Fruit fly (Drosophila melanogaster) whole organism, embryonic: ENCODE measurements around the gene lectin-37Da.

ENCODE experiments used
- Atf3 ChIP-seq: fragments of 200-800 bp; sonication (Bioruptor generic); optimal IDR thresholded peaks from 3 replicates; lab custom pipeline; 2016; ENCODE audit warnings: missing biosample characterization, missing genetic modification characterization
- CG11456 ChIP-seq: fragments of 200-800 bp; sonication (Bioruptor generic); IDR thresholded peaks from 3 replicates; pipeline ENCODE4 v1.3.6; 2022; ENCODE audit warnings: missing biosample characterization, missing genetic modification characterization
- CG12071 ChIP-seq: fragments of 200-800 bp; sonication (Bioruptor generic); optimal IDR thresholded peaks from 3 replicates; lab custom pipeline; 2018; ENCODE audit warnings: missing biosample characterization, mild to moderate bottlenecking, missing genetic modification characterization
- CG15011 ChIP-seq: fragments of 200-800 bp; sonication (Bioruptor generic); optimal IDR thresholded peaks from 3 replicates; lab custom pipeline; 2018; ENCODE audit warnings: missing biosample characterization, mild to moderate bottlenecking, missing genetic modification characterization
- CG17802 ChIP-seq: fragments of 200-800 bp; sonication (Bioruptor generic); optimal IDR thresholded peaks from 2 replicates; lab custom pipeline; 2018; ENCODE audit warnings: missing biosample characterization, mild to moderate bottlenecking, missing genetic modification characterization, moderate library complexity
- CG18619 ChIP-seq: fragments of 200-800 bp; sonication (Bioruptor generic); optimal IDR thresholded peaks from 3 replicates; lab custom pipeline; 2017; ENCODE audit warnings: missing biosample characterization, mild to moderate bottlenecking, missing genetic modification characterization
- CG2120 ChIP-seq: fragments of 200-800 bp; sonication (Bioruptor generic); optimal IDR thresholded peaks from 3 replicates; lab custom pipeline; 2016; ENCODE audit warnings: missing biosample characterization, missing genetic modification characterization
- CG30431 ChIP-seq: fragments of 200-800 bp; sonication (Bioruptor generic); optimal IDR thresholded peaks from 2 replicates; lab custom pipeline; 2017; ENCODE audit warnings: missing biosample characterization, missing genetic modification characterization
- CG3065 ChIP-seq: fragments of 200-800 bp; sonication (Bioruptor generic); optimal IDR thresholded peaks from 2 replicates; lab custom pipeline; 2016; ENCODE audit warnings: missing biosample characterization, missing genetic modification characterization
- CG33213 ChIP-seq: fragments of 200-800 bp; sonication (Bioruptor generic); optimal IDR thresholded peaks from 3 replicates; lab custom pipeline; 2016; ENCODE audit warnings: missing biosample characterization, missing genetic modification characterization
- CG33557 ChIP-seq: fragments of 200-800 bp; sonication (Bioruptor generic); optimal IDR thresholded peaks from 2 replicates; lab custom pipeline; 2019; ENCODE audit warnings: missing biosample characterization, mild to moderate bottlenecking, missing genetic modification characterization, moderate library complexity
- CG3726 ChIP-seq: fragments of 200-800 bp; sonication (Bioruptor generic); IDR thresholded peaks from 3 replicates; pipeline ENCODE4, ENCODE4 v1.3.6; 2022; ENCODE audit warnings: missing biosample characterization, missing genetic modification characterization
- CG3838 ChIP-seq: fragments of 200-800 bp; sonication (Bioruptor generic); optimal IDR thresholded peaks from 3 replicates; lab custom pipeline; 2016; ENCODE audit warnings: missing biosample characterization, missing genetic modification characterization
- CG3847 ChIP-seq: fragments of 200-800 bp; sonication (Bioruptor generic); IDR thresholded peaks from 2 replicates; pipeline ENCODE4 v1.3.6; 2022; ENCODE audit warnings: missing biosample characterization, missing genetic modification characterization
- CG42726 ChIP-seq: fragments of 200-800 bp; sonication (Bioruptor generic); IDR thresholded peaks from 2 replicates; pipeline ENCODE4 v1.3.6; 2022; ENCODE audit warnings: missing biosample characterization, missing genetic modification characterization; ENCODE audit not compliant: partially characterized antibody
- CG6254 ChIP-seq: fragments of 200-800 bp; sonication (Bioruptor generic); optimal IDR thresholded peaks from 3 replicates; lab custom pipeline; 2017; ENCODE audit warnings: mild to moderate bottlenecking, missing biosample characterization, missing genetic modification reagents, missing genetic modification characterization
- CG7839 ChIP-seq: fragments of 200-800 bp; sonication (Bioruptor generic); optimal IDR thresholded peaks from 3 replicates; lab custom pipeline; 2018; ENCODE audit warnings: missing biosample characterization, mild to moderate bottlenecking, missing genetic modification characterization, moderate library complexity
- CG8765 ChIP-seq: fragments of 200-800 bp; sonication (Bioruptor generic); IDR thresholded peaks from 2 replicates; pipeline ENCODE4 v1.3.6; 2022; ENCODE audit warnings: missing biosample characterization, missing genetic modification characterization
- CrebB ChIP-seq: fragments of 200-800 bp; sonication (Bioruptor generic); optimal IDR thresholded peaks from 3 replicates; lab custom pipeline; 2018; ENCODE audit warnings: missing biosample characterization, mild to moderate bottlenecking, missing genetic modification characterization
- D19B ChIP-seq: fragments of 200-800 bp; sonication (Bioruptor generic); optimal IDR thresholded peaks from 2 replicates; lab custom pipeline; 2017; ENCODE audit warnings: missing biosample characterization, mild to moderate bottlenecking, missing genetic modification characterization
- E2f1 ChIP-seq: fragments of 200-800 bp; sonication (Bioruptor generic); IDR thresholded peaks from 2 replicates; pipeline ENCODE4 v1.3.6; 2022; ENCODE audit warnings: missing biosample characterization, missing genetic modification characterization
- E2f2 ChIP-seq: fragments of 200-800 bp; sonication (Bioruptor generic); IDR thresholded peaks from 2 replicates; pipeline ENCODE4 v1.3.6; 2022; ENCODE audit warnings: missing biosample characterization, missing genetic modification characterization
- HLHmδ ChIP-seq: fragments of 200-800 bp; sonication (Bioruptor generic); optimal IDR thresholded peaks from 2 replicates; lab custom pipeline; 2018; ENCODE audit warnings: missing biosample characterization, mild to moderate bottlenecking, missing genetic modification characterization, moderate library complexity
- Hr3 ChIP-seq: fragments of 200-800 bp; sonication (Bioruptor generic); optimal IDR thresholded peaks from 3 replicates; lab custom pipeline; 2016; ENCODE audit warnings: missing biosample characterization, missing genetic modification characterization
- Hr39 ChIP-seq: fragments of >200 bp; optimal IDR thresholded peaks from 2 replicates; lab custom pipeline; 2017
- MTF-1 ChIP-seq: fragments of 200-800 bp; sonication (Bioruptor generic); optimal IDR thresholded peaks from 2 replicates; lab custom pipeline; 2018; ENCODE audit warnings: missing biosample characterization, mild to moderate bottlenecking, missing genetic modification characterization, borderline replicate concordance
- Mrtf ChIP-seq: fragments of 200-800 bp; sonication (Bioruptor generic); IDR thresholded peaks from 3 replicates; pipeline ENCODE4 v1.3.6; 2022; ENCODE audit warnings: missing biosample characterization, missing genetic modification characterization
- Ptx1 ChIP-seq: fragments of 200-800 bp; sonication (Bioruptor generic); IDR thresholded peaks from 2 replicates; pipeline ENCODE4 v1.3.6; 2022; ENCODE audit warnings: missing biosample characterization, missing genetic modification characterization
- Usf ChIP-seq: fragments of 200-800 bp; sonication (Bioruptor generic); optimal IDR thresholded peaks from 2 replicates; lab custom pipeline; 2017; ENCODE audit warnings: missing genotype, missing biosample characterization, missing genetic modification characterization
- chm ChIP-seq: fragments of 200-800 bp; sonication (Bioruptor generic); IDR thresholded peaks from 2 replicates; pipeline ENCODE4 v1.3.6; 2022; ENCODE audit warnings: missing biosample characterization, missing genetic modification characterization
- crp ChIP-seq, 2 experiments: fragments of 200-800 bp; sonication (Bioruptor generic); optimal IDR thresholded peaks; 2 replicates in 1 of 2; 3 replicates in 1 of 2; lab custom pipeline; 2017; ENCODE audit warnings: missing biosample characterization in 2 of 2, missing genetic modification characterization in 2 of 2, mild to moderate bottlenecking in 1 of 2, moderate library complexity in 1 of 2
- da ChIP-seq: fragments of 200-800 bp; sonication (Bioruptor generic); optimal IDR thresholded peaks from 2 replicates; lab custom pipeline; 2016; ENCODE audit warnings: missing biosample characterization, missing genetic modification characterization
- emc ChIP-seq: fragments of 200-800 bp; sonication (Bioruptor generic); optimal IDR thresholded peaks from 2 replicates; lab custom pipeline; 2016; ENCODE audit warnings: missing biosample characterization, missing genetic modification characterization
- gem ChIP-seq: fragments of 200-800 bp; sonication (Bioruptor generic); optimal IDR thresholded peaks from 2 replicates; lab custom pipeline; 2019; ENCODE audit warnings: missing biosample characterization, mild to moderate bottlenecking, missing genetic modification characterization, moderate library complexity
- gfzf ChIP-seq: fragments of 200-800 bp; sonication (Bioruptor generic); optimal IDR thresholded peaks from 2 replicates; lab custom pipeline; 2016; ENCODE audit warnings: missing biosample characterization, mild to moderate bottlenecking, missing genetic modification characterization, moderate library complexity
- jumu ChIP-seq: fragments of 200-800 bp; sonication (Bioruptor generic); optimal IDR thresholded peaks from 3 replicates; lab custom pipeline; 2016; ENCODE audit warnings: missing biosample characterization, missing genetic modification characterization
- knrl ChIP-seq: fragments of 200-800 bp; sonication (Bioruptor generic); IDR thresholded peaks from 3 replicates; pipeline ENCODE4 v1.3.6; 2022; ENCODE audit warnings: missing biosample characterization, missing genetic modification characterization; ENCODE audit not compliant: partially characterized antibody
- lola ChIP-seq, 3 experiments: fragments of >200 bp in 2 of 3; fragments of 200-800 bp in 1 of 3; sonication (Bioruptor generic) in 1 of 3; optimal IDR thresholded peaks; 2 replicates each; lab custom pipeline; 2017 to 2019; ENCODE audit warnings: missing biosample characterization in 3 of 3, missing genetic modification characterization in 3 of 3, mild to moderate bottlenecking in 1 of 3, moderate library complexity in 1 of 3
- onecut ChIP-seq: fragments of 200-800 bp; sonication (Bioruptor generic); IDR thresholded peaks from 2 replicates; pipeline ENCODE4 v1.3.6; 2022; ENCODE audit warnings: missing biosample characterization, missing genetic modification characterization
- peb ChIP-seq: fragments of 200-800 bp; sonication (Bioruptor generic); IDR thresholded peaks from 2 replicates; pipeline ENCODE4 v1.3.6; 2022; ENCODE audit warnings: missing biosample characterization, missing genetic modification characterization
- pita ChIP-seq: fragments of 200-800 bp; sonication (Bioruptor generic); optimal IDR thresholded peaks from 2 replicates; lab custom pipeline; 2017; ENCODE audit warnings: missing biosample characterization, mild to moderate bottlenecking, missing genetic modification characterization
- pum ChIP-seq: fragments of 200-800 bp; sonication (Bioruptor generic); optimal IDR thresholded peaks from 2 replicates; lab custom pipeline; 2016; ENCODE audit warnings: missing biosample characterization, missing genetic modification characterization
- pzg ChIP-seq: fragments of 200-800 bp; sonication (Bioruptor generic); optimal IDR thresholded peaks from 3 replicates; lab custom pipeline; 2018; ENCODE audit warnings: missing biosample characterization, mild to moderate bottlenecking, missing genetic modification characterization, moderate library complexity
- sc ChIP-seq, 3 experiments: fragments of >200 bp in 2 of 3; fragments of 200-800 bp in 1 of 3; sonication (Bioruptor generic) in 1 of 3; optimal IDR thresholded peaks; 2 replicates in 2 of 3; 3 replicates in 1 of 3; lab custom pipeline; 2017; ENCODE audit warnings: mild to moderate bottlenecking in 1 of 3, missing biosample characterization in 1 of 3, missing genetic modification characterization in 1 of 3, missing genetic modification reagents in 1 of 3
- scrt ChIP-seq: fragments of 200-800 bp; sonication (Bioruptor generic); optimal IDR thresholded peaks from 2 replicates; lab custom pipeline; 2018; ENCODE audit warnings: missing biosample characterization, mild to moderate bottlenecking, missing genetic modification characterization, moderate library complexity
- shn ChIP-seq: fragments of 200-800 bp; sonication (Bioruptor generic); optimal IDR thresholded peaks from 3 replicates; lab custom pipeline; 2016; ENCODE audit warnings: missing biosample characterization, missing genetic modification characterization
- slbo ChIP-seq: fragments of 200-800 bp; sonication (Bioruptor generic); IDR thresholded peaks from 2 replicates; pipeline ENCODE4 v1.3.6; 2022; ENCODE audit warnings: missing biosample characterization, missing genetic modification characterization
- tgo ChIP-seq: fragments of 200-800 bp; sonication (Bioruptor generic); IDR thresholded peaks from 3 replicates; pipeline ENCODE4 v1.3.6; 2022; ENCODE audit warnings: missing biosample characterization, missing genetic modification characterization
- usp ChIP-seq: fragments of >200 bp; optimal IDR thresholded peaks from 2 replicates; lab custom pipeline; 2017; ENCODE audit warnings: missing biosample characterization, missing genetic modification characterization
- vvl ChIP-seq: fragments of 200-800 bp; sonication (Bioruptor generic); IDR thresholded peaks from 2 replicates; pipeline ENCODE4 v1.3.6; 2022; ENCODE audit warnings: missing biosample characterization, missing genetic modification characterization
- yki ChIP-seq: fragments of >200 bp; optimal IDR thresholded peaks from 3 replicates; lab custom pipeline; 2018
- z ChIP-seq: fragments of 200-800 bp; sonication (Bioruptor generic); IDR thresholded peaks from 3 replicates; pipeline ENCODE4 v1.3.6; 2022; ENCODE audit warnings: missing biosample characterization, missing genetic modification characterization

Gene lectin-37Da

DNA sequence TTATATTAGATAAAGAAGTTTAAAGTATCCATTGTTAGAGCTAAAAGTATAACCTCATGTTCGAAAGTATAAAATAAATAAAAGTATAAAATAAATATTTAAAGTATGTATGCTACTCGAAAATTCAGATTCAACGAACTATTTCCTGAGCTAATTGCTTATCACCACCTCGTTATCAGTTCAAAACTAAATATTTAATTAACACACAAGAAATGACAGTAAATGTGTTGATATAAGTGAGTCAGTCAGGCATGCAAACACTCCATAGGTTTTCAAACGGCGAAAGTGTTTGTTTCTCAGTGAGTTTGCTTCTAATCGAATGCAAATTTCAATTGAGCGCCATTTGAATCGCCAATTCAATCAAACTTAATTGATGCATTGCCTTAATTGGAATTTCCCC, 16.1 kb downstream of the lectin-37Da start (continued):
- TF ChIP-seq peb (GFP tag; lab: Robert Waterston, UW) = no peak
- TF ChIP-seq CG33213 = peak; percentile 16
- peak; percentile 67 for TF ChIP-seq gem (tag; lab: Kevin White, UChicago)
- TF ChIP-seq Hr3 (GFP tag; lab: Kevin White, UChicago) = no peak
- no peak for TF ChIP-seq z
- peak; percentile 43 for TF ChIP-seq scrt (GFP tag; lab: Kevin White, UChicago)
- no peak for TF ChIP-seq CG17802 (tag; lab: Kevin White, UChicago)
- no peak for TF ChIP-seq CG3726 (GFP tag; lab: Robert Waterston, UW)
- no peak for TF ChIP-seq pum (GFP tag; lab: Kevin White, UChicago)
- TF ChIP-seq CG30431 (GFP tag; lab: Kevin White, UChicago) = no peak
- TF ChIP-seq CG12071 = peak; percentile 73
- TF ChIP-seq pita (GFP tag; lab: Kevin White, UChicago) = no peak
- TF ChIP-seq CG3847 (GFP tag; lab: Robert Waterston, UW) = no peak
- no peak for TF ChIP-seq E2f1 (GFP tag; lab: Robert Waterston, UW)
- no peak for TF ChIP-seq CG3838
- TF ChIP-seq Ptx1 (GFP tag; lab: Robert Waterston, UW) = no peak
- TF ChIP-seq CG3065 (GFP tag; lab: Kevin White, UChicago) = no peak
- TF ChIP-seq CrebB (tag; lab: Kevin White, UChicago) = peak; percentile 81
- no peak for TF ChIP-seq tgo (GFP tag; lab: Robert Waterston, UW)
- no peak for TF ChIP-seq gfzf (GFP tag; lab: Kevin White, UChicago)
- TF ChIP-seq Usf = no peak
- TF ChIP-seq slbo (GFP tag; lab: Robert Waterston, UW) = no peak
- TF ChIP-seq CG33557 (GFP tag; lab: Kevin White, UChicago) = peak; percentile 91
- no peak for TF ChIP-seq jumu (GFP tag; lab: Kevin White, UChicago)
- TF ChIP-seq knrl (GFP tag; lab: Robert Waterston, UW) = no peak
- TF ChIP-seq E2f2 = no peak
- TF ChIP-seq CG2120 (GFP tag; lab: Kevin White, UChicago) = no peak
- TF ChIP-seq Hr39 (lab: Kevin White, UChicago) = no peak
- peak; percentile 85 for TF ChIP-seq MTF-1 (GFP tag; lab: Kevin White, UChicago)
- no peak for TF ChIP-seq shn (GFP tag; lab: Kevin White, UChicago)
- no peak for TF ChIP-seq D19B (GFP tag; lab: Kevin White, UChicago)
- TF ChIP-seq CG6254 (GFP tag; lab: Kevin White, UChicago) = peak; percentile 59
- TF ChIP-seq CG15011 (GFP tag; lab: Kevin White, UChicago) = peak; percentile 51
- no peak for TF ChIP-seq CG18619
- TF ChIP-seq CG8765 (GFP tag; lab: Robert Waterston, UW) = no peak
- no peak for TF ChIP-seq chm (GFP tag; lab: Robert Waterston, UW)
- TF ChIP-seq CG11456 (GFP tag; lab: Robert Waterston, UW) = no peak
- no peak for TF ChIP-seq da (GFP tag; lab: Kevin White, UChicago)
- no peak for TF ChIP-seq yki (lab: Kevin White, UChicago)
- TF ChIP-seq sc (optimal IDR thresholded peaks at IDR 0.05; lab: Kevin White, UChicago) = no peak
- peak; percentile 44 for TF ChIP-seq sc (GFP tag; optimal IDR thresholded peaks at IDR 0.05; lab: Kevin White, UChicago)
- no peak for TF ChIP-seq emc (GFP tag; lab: Kevin White, UChicago)
- peak; percentile 51; the same call in 1 of the 2 replicates for TF ChIP-seq onecut
- TF ChIP-seq crp (GFP tag; optimal IDR thresholded peaks at IDR 0.05; lab: Kevin White, UChicago) = no peak
- TF ChIP-seq HLHmδ (GFP tag; lab: Kevin White, UChicago) = peak; percentile 73
- TF ChIP-seq vvl (GFP tag; lab: Robert Waterston, UW) = peak; percentile 35; the same call in 1 of the 2 replicates
- TF ChIP-seq CG42726 (GFP tag; lab: Robert Waterston, UW) = no peak
- no peak for TF ChIP-seq usp (GFP tag; lab: Kevin White, UChicago)
- TF ChIP-seq Atf3 (GFP tag; lab: Kevin White, UChicago) = no peak
- TF ChIP-seq lola (GFP tag; optimal IDR thresholded peaks at IDR 0.05; lab: Kevin White, UChicago) = peak in 1 of 3 experiments; percentile 75
- TF ChIP-seq Mrtf (GFP tag; lab: Robert Waterston, UW) = no peak
- no peak for TF ChIP-seq pzg (GFP tag; lab: Kevin White, UChicago)
- peak; percentile 18 for TF ChIP-seq CG7839 (tag; lab: Kevin White, UChicago)
